Worm (Caenorhabditis elegans) whole organism, late embryonic: Measurements from ENCODE around the gene M176.10.

Experiments used
- ceh-30 ChIP-seq: fragments of 150-350 bp; optimal IDR thresholded peaks from 2 replicates; lab custom pipeline; 2014; ENCODE audit warnings: missing biosample characterization, missing genetic modification characterization
- eyg-1 ChIP-seq: sonication (generic microtip); optimal IDR thresholded peaks from 2 replicates; lab custom pipeline; 2016; ENCODE audit warnings: missing genotype, missing genetic modification characterization, missing compliant biosample characterization
- fax-1 ChIP-seq: sonication (generic microtip); optimal IDR thresholded peaks from 2 replicates; lab custom pipeline; 2016; ENCODE audit warnings: missing genotype, missing genetic modification characterization, missing compliant biosample characterization
- nhr-232 ChIP-seq: sonication (generic microtip); optimal IDR thresholded peaks from 2 replicates; lab custom pipeline; 2016; ENCODE audit warnings: missing genetic modification characterization, missing compliant biosample characterization
- ref-2 ChIP-seq: sonication (generic microtip); optimal IDR thresholded peaks from 2 replicates; lab custom pipeline; 2016; ENCODE audit warnings: missing genetic modification characterization, missing compliant biosample characterization
- tbx-2 ChIP-seq: sonication (generic microtip); optimal IDR thresholded peaks from 2 replicates; lab custom pipeline; 2016; ENCODE audit warnings: missing genetic modification characterization, missing compliant biosample characterization
- unc-55 ChIP-seq: sonication (generic microtip); optimal IDR thresholded peaks from 2 replicates; lab custom pipeline; 2017; ENCODE audit warnings: missing biosample characterization, missing genetic modification reagents, missing genetic modification characterization

ce11 chrII:9377158-9377557, 48.8 kb downstream of the M176.10 start, which contains the start of gene C06C3.10:
- TF ChIP-seq unc-55 (GFP tag; lab: Kevin White, UChicago) (no peak), eyg-1 (tag; lab: Kevin White, UChicago) (no peak), ceh-30 (no peak), tbx-2 (tag; lab: Kevin White, UChicago) (no peak), fax-1 (tag; lab: Kevin White, UChicago) (no peak), nhr-232 (tag; lab: Kevin White, UChicago) (no peak), ref-2 (tag; lab: Kevin White, UChicago) (no peak)
